Worm (Caenorhabditis elegans) whole organism, young adult: ENCODE results near the gene C27D9.1.
A peak's percentile ranks its signal among the peaks of the same experiment; 100 is the strongest.

Source experiments
- D2030.7 ChIP-seq: fragments of 200-800 bp; sonication (Bioruptor generic); IDR thresholded peaks from 2 replicates; pipeline ENCODE4 v1.3.6; 2022; ENCODE audit warnings: missing genetic modification reagents, missing genetic modification characterization, missing compliant biosample characterization
- F22D6.2 ChIP-seq: sonication (generic microtip); optimal IDR thresholded peaks from 2 replicates; lab custom pipeline; 2016; ENCODE audit warnings: mild to moderate bottlenecking, missing genetic modification characterization, missing compliant biosample characterization
- F33H1.4 ChIP-seq: fragments of 200-800 bp; sonication (Bioruptor generic); IDR thresholded peaks from 2 replicates; pipeline ENCODE4 v1.3.6; 2022; ENCODE audit warnings: missing genetic modification reagents, missing genetic modification characterization, missing compliant biosample characterization
- F57A8.1 ChIP-seq: fragments of 200-800 bp; sonication (Bioruptor generic); optimal IDR thresholded peaks from 2 replicates; lab custom pipeline; 2018; ENCODE audit warnings: mild to moderate bottlenecking, missing genetic modification characterization, moderate library complexity, missing compliant biosample characterization
- T07F8.4 ChIP-seq: sonication (generic microtip); optimal IDR thresholded peaks from 2 replicates; lab custom pipeline; 2016; ENCODE audit warnings: mild to moderate bottlenecking, missing genetic modification characterization, moderate library complexity, missing compliant biosample characterization
- Y53F4B.3 ChIP-seq: fragments of 200-800 bp; sonication (Bioruptor generic); IDR thresholded peaks from 2 replicates; pipeline ENCODE4 v1.3.6; 2022; ENCODE audit warnings: missing genetic modification reagents, missing genetic modification characterization, missing compliant biosample characterization
- Y53G8AR.9 ChIP-seq: fragments of 200-800 bp; sonication (Bioruptor generic); conservative IDR thresholded peaks from 2 replicates; pipeline ENCODE4 v1.3.6; 2022; ENCODE audit warnings: missing genetic modification reagents, missing genetic modification characterization, missing compliant biosample characterization
- Y67H2A.10 ChIP-seq: fragments of 200-800 bp; sonication (Bioruptor generic); conservative IDR thresholded peaks from 2 replicates; pipeline ENCODE4 v1.3.6; 2022; ENCODE audit warnings: missing genetic modification reagents, missing genetic modification characterization, missing compliant biosample characterization
- ZK185.1 ChIP-seq: sonication (generic microtip); optimal IDR thresholded peaks from 2 replicates; lab custom pipeline; 2016; ENCODE audit warnings: mild to moderate bottlenecking, missing genetic modification characterization, missing compliant biosample characterization; ENCODE audit not compliant: poor library complexity, severe bottlenecking
- akir-1 ChIP-seq: fragments of 200-800 bp; sonication (Bioruptor generic); optimal IDR thresholded peaks from 2 replicates; lab custom pipeline; 2018; ENCODE audit warnings: mild to moderate bottlenecking, missing genetic modification characterization, moderate library complexity, missing compliant biosample characterization
- ama-1 ChIP-seq, 3 experiments: fragments of 150-350 bp in 1 of 3; sonication (generic microtip) in 2 of 3; optimal IDR thresholded peaks; 2 replicates each; lab custom pipeline; 2014 to 2018; ENCODE audit warnings: missing biosample characterization in 2 of 3, missing genetic modification characterization in 2 of 3, missing genetic modification reagents in 2 of 3
- aptf-2 ChIP-seq: fragments of 200-800 bp; sonication (Bioruptor generic); conservative IDR thresholded peaks from 2 replicates; pipeline ENCODE4 v1.3.6; 2022; ENCODE audit warnings: missing genetic modification reagents, missing genetic modification characterization, missing compliant biosample characterization
- bed-1 ChIP-seq: fragments of 200-800 bp; sonication (Bioruptor generic); IDR thresholded peaks from 2 replicates; pipeline ENCODE4 v1.3.6; 2022; ENCODE audit warnings: missing genetic modification reagents, missing genetic modification characterization, missing compliant biosample characterization
- ccch-3 ChIP-seq: fragments of 200-800 bp; sonication (Bioruptor generic); optimal IDR thresholded peaks from 2 replicates; lab custom pipeline; 2018; ENCODE audit warnings: mild to moderate bottlenecking, missing genetic modification characterization, missing compliant biosample characterization
- cebp-1 ChIP-seq, 2 experiments: fragments of 200-800 bp in 1 of 2; sonication (Bioruptor generic) in 1 of 2; sonication (generic microtip) in 1 of 2; IDR thresholded peaks in 1 of 2; optimal IDR thresholded peaks in 1 of 2; 2 replicates each; pipeline versions ENCODE4 v1.3.6 to Lab custom; 2017 to 2022; ENCODE audit warnings: missing compliant biosample characterization in 2 of 2, missing genetic modification characterization in 2 of 2, mild to moderate bottlenecking in 1 of 2, missing genetic modification reagents in 1 of 2, moderate library complexity in 1 of 2
- ceh-100 ChIP-seq: fragments of 200-800 bp; sonication (Bioruptor generic); IDR thresholded peaks from 2 replicates; pipeline ENCODE4 v1.3.6; 2022; ENCODE audit warnings: missing genetic modification reagents, missing genetic modification characterization, missing compliant biosample characterization
- ceh-91 ChIP-seq: fragments of 200-800 bp; sonication (Bioruptor generic); IDR thresholded peaks from 2 replicates; pipeline ENCODE4 v1.3.6; 2022; ENCODE audit warnings: missing genetic modification reagents, missing genetic modification characterization, missing compliant biosample characterization
- him-1 ChIP-seq: sonication (generic microtip); optimal IDR thresholded peaks from 2 replicates; lab custom pipeline; 2016; ENCODE audit warnings: missing genotype, missing genetic modification reagents, missing genetic modification characterization, missing compliant biosample characterization
- hlh-26 ChIP-seq: fragments of 200-800 bp; sonication (Bioruptor generic); conservative IDR thresholded peaks from 2 replicates; pipeline ENCODE4 v1.3.6; 2022; ENCODE audit warnings: missing genetic modification reagents, missing genetic modification characterization, missing compliant biosample characterization
- hmg-1.2 ChIP-seq: fragments of 200-800 bp; sonication (Bioruptor generic); IDR thresholded peaks from 2 replicates; pipeline ENCODE4 v1.3.6; 2022; ENCODE audit warnings: missing genetic modification reagents, missing genetic modification characterization, missing compliant biosample characterization
- hsf-1 ChIP-seq: fragments of 200-800 bp; sonication (Bioruptor generic); IDR thresholded peaks from 2 replicates; pipeline ENCODE4 v1.3.6; 2022; ENCODE audit warnings: missing genetic modification reagents, missing genetic modification characterization, missing compliant biosample characterization
- lin-40 ChIP-seq: sonication (generic microtip); optimal IDR thresholded peaks from 2 replicates; lab custom pipeline; 2016; ENCODE audit warnings: missing genetic modification characterization, mild to moderate bottlenecking, missing compliant biosample characterization, missing genotype, missing genetic modification reagents
- madf-6 ChIP-seq: fragments of 200-800 bp; sonication (Bioruptor generic); IDR thresholded peaks from 2 replicates; pipeline ENCODE4 v1.3.6; 2022; ENCODE audit warnings: missing genetic modification reagents, missing genetic modification characterization, missing compliant biosample characterization
- mxl-1 ChIP-seq: sonication (generic microtip); optimal IDR thresholded peaks from 2 replicates; lab custom pipeline; 2016; ENCODE audit warnings: missing genetic modification characterization, missing compliant biosample characterization
- nfya-1 ChIP-seq: sonication (generic microtip); optimal IDR thresholded peaks from 2 replicates; lab custom pipeline; 2017; ENCODE audit warnings: antibody characterized with exemption, missing compliant biosample characterization, missing genetic modification characterization, borderline replicate concordance; ENCODE audit not compliant: insufficient read depth
- nfyb-1 ChIP-seq: fragments of 200-800 bp; sonication (Bioruptor generic); IDR thresholded peaks from 2 replicates; pipeline ENCODE4 v1.3.6; 2022; ENCODE audit warnings: missing genetic modification reagents, missing genetic modification characterization, missing compliant biosample characterization
- nhr-179 ChIP-seq: sonication (generic microtip); optimal IDR thresholded peaks from 2 replicates; lab custom pipeline; 2016; ENCODE audit warnings: mild to moderate bottlenecking, missing genetic modification characterization, missing compliant biosample characterization
- nhr-80 ChIP-seq: sonication (generic microtip); optimal IDR thresholded peaks from 2 replicates; lab custom pipeline; 2016; ENCODE audit warnings: missing genetic modification characterization, missing compliant biosample characterization
- nhr-90 ChIP-seq: sonication (generic microtip); optimal IDR thresholded peaks from 2 replicates; lab custom pipeline; 2016; ENCODE audit warnings: missing genotype, mild to moderate bottlenecking, missing genetic modification characterization, missing compliant biosample characterization
- pha-4 ChIP-seq: fragments of 150-350 bp; sonication (generic microtip); optimal IDR thresholded peaks from 2 replicates; lab custom pipeline; 2014; ENCODE audit warnings: missing biosample characterization, missing genetic modification reagents, missing genetic modification characterization
- snpc-4 ChIP-seq, 5 experiments: fragments of 150-350 bp in 1 of 5; sonication (generic microtip) in 4 of 5; optimal IDR thresholded peaks; 2 replicates each; lab custom pipeline; 2014 to 2018; ENCODE audit warnings: missing genetic modification characterization in 5 of 5, missing biosample characterization in 3 of 5, antibody characterized with exemption in 2 of 5, mild to moderate bottlenecking in 2 of 5, missing compliant biosample characterization in 2 of 5, missing genotype in 2 of 5, moderate library complexity in 2 of 5, missing genetic modification reagents in 1 of 5
- unc-130 ChIP-seq: sonication (generic microtip); optimal IDR thresholded peaks from 2 replicates; lab custom pipeline; 2016; ENCODE audit warnings: missing genetic modification reagents, missing genetic modification characterization, missing compliant biosample characterization
- ztf-25 ChIP-seq: fragments of 200-800 bp; sonication (Bioruptor generic); IDR thresholded peaks from 2 replicates; pipeline ENCODE4 v1.3.6; 2022; ENCODE audit warnings: missing genetic modification reagents, missing genetic modification characterization, missing compliant biosample characterization
- ztf-6 ChIP-seq: fragments of 200-800 bp; sonication (Bioruptor generic); IDR thresholded peaks from 2 replicates; pipeline ENCODE4 v1.3.6; 2022; ENCODE audit warnings: missing genetic modification reagents, missing genetic modification characterization, missing compliant biosample characterization

Gene C27D9.1

DNA sequence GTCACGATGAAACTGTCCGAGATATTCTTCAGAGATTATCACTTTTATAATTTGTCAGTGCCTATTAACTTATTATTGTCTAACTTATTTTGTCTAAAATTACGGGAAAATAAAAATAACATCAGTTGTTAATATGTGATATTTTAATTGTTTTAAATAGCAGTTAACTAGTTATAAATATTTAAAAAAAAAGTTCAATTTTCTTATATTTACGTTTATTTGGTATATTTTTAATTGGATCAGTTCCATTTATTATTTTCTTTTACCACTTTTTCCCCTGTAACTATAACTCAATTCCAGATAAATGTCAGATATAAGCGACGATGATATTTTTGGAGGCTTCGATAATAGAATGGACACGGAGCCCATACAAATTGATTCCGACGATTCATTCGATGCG lies 42.2 kb downstream of the C27D9.1 start, which contains the start of gene C33F10.4:
C33F10.4 (plus strand) TSS at position 301 of the 400 bp plus-strand sequence.
- TF ChIP-seq F22D6.2 (no peak), him-1 (tag; lab: Kevin White, UChicago) (no peak), Y53G8AR.9 (GFP tag; lab: Robert Waterston, UW) (no peak), ama-1 (optimal IDR thresholded peaks at IDR 0.05; lab: Kevin White, UChicago) (no peak), ama-1 (GFP tag; optimal IDR thresholded peaks at IDR 0.05; lab: Kevin White, UChicago) (no peak), ztf-25 (no peak), bed-1 (GFP tag; lab: Robert Waterston, UW) (no peak), nfya-1 (tag; lab: Kevin White, UChicago) (no peak), nhr-90 (tag; lab: Kevin White, UChicago) (no peak), lin-40 (no peak), F57A8.1 (GFP tag; lab: Kevin White, UChicago) (no peak), ztf-6 (no peak), F33H1.4 (GFP tag; lab: Robert Waterston, UW) (no peak), mxl-1 (no peak)

DNA sequence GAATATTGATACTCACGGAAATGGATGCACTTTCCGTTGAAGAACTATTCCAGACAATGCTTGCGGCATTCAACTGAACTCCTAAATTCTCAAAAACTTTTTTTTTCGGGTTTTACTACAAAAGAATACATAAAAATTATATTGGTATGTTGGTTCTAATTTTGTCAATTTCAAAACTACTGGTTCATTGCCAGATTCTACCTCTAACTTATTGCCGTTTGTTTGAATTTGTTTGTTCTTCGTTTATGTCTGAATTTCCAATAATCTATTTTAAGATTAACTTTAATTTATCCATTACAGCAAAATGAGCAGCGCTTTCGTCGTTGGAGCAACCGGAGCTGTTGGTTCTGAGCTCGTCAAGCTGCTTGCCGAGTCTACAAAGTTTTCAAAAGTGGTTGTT lies 43.9 kb downstream of the C27D9.1 start, which contains the start of gene C33F10.14:
C33F10.14 (plus strand) TSS at position 301 of the 400 bp plus-strand sequence.
- TF ChIP-seq ceh-100 (GFP tag; lab: Robert Waterston, UW): no peak
- TF ChIP-seq ceh-91: no peak
- no peak for TF ChIP-seq cebp-1 (GFP tag; IDR thresholded peaks at IDR 0.05; lab: Robert Waterston, UW)
- TF ChIP-seq cebp-1 (tag; optimal IDR thresholded peaks at IDR 0.05; lab: Kevin White, UChicago): no peak
- TF ChIP-seq pha-4 (tag; lab: Kevin White, UChicago): no peak
- no peak for TF ChIP-seq T07F8.4 (tag; lab: Kevin White, UChicago)
- no peak for TF ChIP-seq hsf-1 (GFP tag; lab: Robert Waterston, UW)
- no peak for TF ChIP-seq akir-1 (GFP tag; lab: Kevin White, UChicago)
- TF ChIP-seq snpc-4 (GFP tag; optimal IDR thresholded peaks at IDR 0.05; lab: Kevin White, UChicago): no peak
- no peak for TF ChIP-seq snpc-4 (tag; optimal IDR thresholded peaks at IDR 0.05; lab: Kevin White, UChicago)
- no peak for TF ChIP-seq ccch-3
- TF ChIP-seq nhr-179: no peak
- TF ChIP-seq hmg-1.2: no peak

DNA sequence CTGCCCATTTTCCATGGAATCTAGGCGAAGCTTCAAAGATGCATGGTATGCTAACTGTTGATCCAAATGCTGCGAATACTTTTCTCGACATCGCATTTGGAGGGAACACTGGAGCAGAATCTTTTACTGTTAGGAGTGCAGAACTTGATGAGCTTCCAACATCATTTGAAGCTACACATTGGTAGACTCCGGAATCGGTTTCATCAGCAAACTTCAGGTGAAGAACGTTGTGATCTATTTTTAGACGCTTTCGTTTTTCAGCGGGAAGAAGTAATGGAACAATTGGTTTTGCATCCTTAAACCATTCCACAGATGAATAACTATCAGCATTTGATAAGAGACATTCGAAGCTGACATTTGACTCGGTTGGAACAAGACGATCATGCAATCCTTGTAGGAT lies 47.3 kb downstream of the C27D9.1 start:
- TF ChIP-seq hlh-26 (no peak), D2030.7 (no peak), Y67H2A.10 (no peak), unc-130 (no peak), madf-6 (GFP tag; lab: Robert Waterston, UW) (no peak), aptf-2 (no peak), Y53F4B.3 (GFP tag; lab: Robert Waterston, UW) (no peak), ZK185.1 (no peak)
- TF ChIP-seq, all 124 proteins: peak for 0

DNA sequence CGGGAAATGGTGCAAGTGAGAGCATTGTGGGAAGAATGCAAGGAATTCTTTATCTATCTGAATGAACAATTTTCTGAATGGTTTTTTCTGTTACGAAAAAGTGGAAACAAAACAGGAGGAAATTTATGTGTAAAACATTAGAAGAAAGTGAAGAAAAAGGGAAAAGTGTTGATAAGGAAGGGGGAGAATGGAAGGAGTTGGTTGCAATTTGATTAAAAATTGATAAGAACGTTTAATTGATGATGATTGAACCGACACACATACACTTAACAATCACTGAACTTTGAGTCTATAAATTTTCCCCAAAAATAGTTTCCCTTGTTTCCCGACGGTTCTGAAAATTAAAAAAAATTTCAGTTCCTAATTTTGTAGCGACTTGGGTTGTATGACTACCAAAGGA lies 49.7 kb downstream of the C27D9.1 start:
- TF ChIP-seq nfyb-1 (GFP tag; lab: Robert Waterston, UW): no peak
- TF ChIP-seq nhr-80 (tag; lab: Kevin White, UChicago): peak; percentile 63
- TF ChIP-seq pha-4 (tag; lab: Kevin White, UChicago): no peak
